Fruit fly (Drosophila melanogaster): Measurements from ENCODE around the gene CG1737.
A peak's percentile ranks its signal among the peaks of the same experiment; 100 is the strongest.

CG1737 gene

dm6 chrX:11393003-11393620, 42.7 kb downstream of the CG1737 start (continued):
- TF ChIP-seq NfI (GFP tag; optimal IDR thresholded peaks at IDR 0.05) (no peak), vvl (GFP tag; IDR thresholded peaks at IDR 0.05) (0 out of 2 replicates have a peak, but pooled peaks have one; percentile 43), wor (GFP tag; IDR thresholded peaks at IDR 0.05) (no peak), CG2116 (GFP tag; optimal IDR thresholded peaks at IDR 0.05) (no peak), tup (GFP tag; optimal IDR thresholded peaks at IDR 0.05) (no peak), CG14965 (GFP tag; optimal IDR thresholded peaks at IDR 0.05; ENCODE audit: borderline replicate concordance) (no peak), lilli (GFP tag; optimal IDR thresholded peaks at IDR 0.05) (peak; percentile 23), Nf-YC (tag; optimal IDR thresholded peaks at IDR 0.05) (peak; percentile 2), CG13123 (GFP tag; optimal IDR thresholded peaks at IDR 0.05) (no peak), crol (GFP tag; IDR thresholded peaks at IDR 0.05) (peak; percentile 48; the same call in 1 of the 2 replicates), CG8388 (GFP tag; optimal IDR thresholded peaks at IDR 0.05) (no peak), gem (tag; optimal IDR thresholded peaks at IDR 0.05) (peak; percentile 49), Ptx1 (GFP tag; IDR thresholded peaks at IDR 0.05) (0 out of 2 replicates have a peak, but pooled peaks have one; percentile 29), Hsf (GFP tag; optimal IDR thresholded peaks at IDR 0.05) (peak; percentile 8), Doc2 (GFP tag; IDR thresholded peaks at IDR 0.05) (no peak), Fer1 (GFP tag; optimal IDR thresholded peaks at IDR 0.05) (peak; percentile 4), CG12659 (GFP tag; optimal IDR thresholded peaks at IDR 0.05) (peak; percentile 22), Camta (GFP tag; optimal IDR thresholded peaks at IDR 0.05) (no peak), Rx (GFP tag; IDR thresholded peaks at IDR 0.05) (no peak), dpn (GFP tag; optimal IDR thresholded peaks at IDR 0.05) (no peak), tio (GFP tag; optimal IDR thresholded peaks at IDR 0.05) (no peak), Xrp1 (GFP tag; IDR thresholded peaks at IDR 0.05) (peak; percentile 25; the same call in 1 of the 2 replicates), pfk (GFP tag; optimal IDR thresholded peaks at IDR 0.05) (no peak), bigmax (GFP tag; optimal IDR thresholded peaks at IDR 0.05) (no peak), schlank (tag; optimal IDR thresholded peaks at IDR 0.05) (no peak), row (GFP tag; IDR thresholded peaks at IDR 0.05) (peak; percentile 80), Lpt (GFP tag; optimal IDR thresholded peaks at IDR 0.05) (no peak)

- no peak for TF ChIP-seq Sox100B (GFP tag; optimal IDR thresholded peaks at IDR 0.05)
- TF ChIP-seq D19A (tag; optimal IDR thresholded peaks at IDR 0.05), result no peak
- peak; percentile 94 for TF ChIP-seq CG10431 (GFP tag; optimal IDR thresholded peaks at IDR 0.05)
- TF ChIP-seq CG4404 (GFP tag; IDR thresholded peaks at IDR 0.05), result no peak
- no peak for TF ChIP-seq CG13123 (GFP tag; optimal IDR thresholded peaks at IDR 0.05)
- no peak for TF ChIP-seq chm (GFP tag; IDR thresholded peaks at IDR 0.05)
- no peak for TF ChIP-seq CG9609 (GFP tag; optimal IDR thresholded peaks at IDR 0.05)
- TF ChIP-seq sens (GFP tag), result peak; percentile 43
Observed at dm6 chrX:11404247-11404646, 53.8 kb downstream of the CG1737 start.
